Worm (Caenorhabditis elegans): Measurements from ENCODE around the gene F56C9.3.

DNA sequence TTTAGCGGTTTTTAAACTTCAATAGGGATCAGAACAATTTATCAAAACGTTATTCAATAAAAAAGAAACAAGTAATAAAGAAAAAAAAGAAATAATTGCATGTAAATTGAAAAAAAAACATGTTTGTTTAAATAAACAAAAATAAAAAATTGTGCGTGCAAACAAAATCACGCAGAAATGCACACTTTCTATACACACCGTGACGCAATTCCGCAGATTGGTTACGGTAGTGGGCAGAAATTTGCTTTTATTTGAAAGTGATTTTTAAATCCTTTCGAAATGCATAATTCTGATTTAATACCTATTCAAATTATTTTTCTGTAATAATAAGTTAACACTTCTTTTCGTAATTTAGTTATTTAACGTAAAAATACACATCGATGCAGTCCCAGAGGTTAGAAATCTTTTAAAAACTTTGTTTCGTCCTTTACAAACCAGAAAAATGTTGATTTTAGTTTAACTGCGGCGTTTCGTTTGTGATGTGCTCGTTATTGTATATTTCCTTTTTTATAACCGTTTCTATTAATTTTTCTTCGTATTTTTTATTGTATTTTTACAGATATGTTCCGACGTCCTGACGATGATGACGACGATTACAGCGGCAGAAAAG lies 17.9 kb upstream of the F56C9.3 start, which contains the start of gene cwf-19L2:
- TF ChIP-seq skn-1 (tag; optimal IDR thresholded peaks at IDR 0.05) (no peak), ama-1 (optimal IDR thresholded peaks at IDR 0.05) (no peak), ztf-11 (tag; optimal IDR thresholded peaks at IDR 0.05) (no peak), nhr-67 (tag; optimal IDR thresholded peaks at IDR 0.05) (no peak), aly-2 (tag; optimal IDR thresholded peaks at IDR 0.05) (no peak), elt-1 (tag; optimal IDR thresholded peaks at IDR 0.05) (no peak), egl-27 (tag; optimal IDR thresholded peaks at IDR 0.05) (no peak), fos-1 (tag; optimal IDR thresholded peaks at IDR 0.05) (no peak), unc-62 (GFP tag; optimal IDR thresholded peaks at IDR 0.05) (no peak)
